Worm (Caenorhabditis elegans): ENCODE measurements around the gene srx-9.

DNA sequence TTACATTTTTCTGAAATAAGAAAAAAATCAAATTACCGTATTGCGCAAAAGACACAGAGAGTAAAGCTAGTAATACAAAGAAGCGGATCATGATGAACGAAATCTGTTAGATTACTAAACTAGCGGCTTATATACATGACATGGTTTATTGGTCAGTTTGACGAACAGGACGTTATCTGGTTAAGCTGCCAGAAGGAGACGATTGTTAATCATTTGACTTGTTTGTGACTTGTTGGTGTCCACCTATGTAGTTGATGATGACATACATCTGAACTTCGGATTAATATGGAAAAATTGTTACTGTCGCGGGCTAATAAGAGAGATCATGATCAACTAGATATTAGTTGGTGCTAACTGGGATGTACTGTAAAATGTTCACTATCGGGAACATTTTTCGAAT, 4.8 kb upstream of the srx-9 start, which contains the start of gene cnc-9:
- TF ChIP-seq ztf-4 (tag; optimal IDR thresholded peaks at IDR 0.05) (no peak), nhr-85 (tag) (no peak), ceh-82 (tag; optimal IDR thresholded peaks at IDR 0.05) (no peak), lin-15B (tag; optimal IDR thresholded peaks at IDR 0.05) (no peak), vab-15 (tag; optimal IDR thresholded peaks at IDR 0.05) (no peak), hlh-17 (GFP tag; optimal IDR thresholded peaks at IDR 0.05; ENCODE audit: borderline replicate concordance) (no peak), aha-1 (tag; optimal IDR thresholded peaks at IDR 0.05) (no peak), lin-39 (tag; optimal IDR thresholded peaks at IDR 0.05) (no peak), ama-1 (optimal IDR thresholded peaks at IDR 0.05) (no peak), aly-2 (tag; optimal IDR thresholded peaks at IDR 0.05) (no peak), unc-30 (tag; optimal IDR thresholded peaks at IDR 0.05) (no peak), irx-1 (tag; optimal IDR thresholded peaks at IDR 0.05) (no peak)

All from whole organism, L1 larva.